Fruit fly (Drosophila melanogaster) whole organism, embryonic: Measurements from ENCODE around the gene Cyp310a1.

Experiments
- CG10267 ChIP-seq: fragments of 200-800 bp; sonication (Bioruptor generic); optimal IDR thresholded peaks from 2 replicates; lab custom pipeline; 2018; ENCODE audit warnings: missing biosample characterization, mild to moderate bottlenecking, missing genetic modification characterization, moderate library complexity
- CG10366 ChIP-seq: fragments of 200-800 bp; sonication (Bioruptor generic); IDR thresholded peaks from 2 replicates; pipeline ENCODE4 v1.3.6; 2022; ENCODE audit warnings: missing biosample characterization, missing genetic modification characterization
- CG10431 ChIP-seq: fragments of 200-800 bp; sonication (Bioruptor generic); optimal IDR thresholded peaks from 3 replicates; lab custom pipeline; 2018; ENCODE audit warnings: missing biosample characterization, mild to moderate bottlenecking, missing genetic modification characterization
- CG11696 ChIP-seq: fragments of 200-800 bp; sonication (Bioruptor generic); IDR thresholded peaks from 2 replicates; pipeline ENCODE4 v1.3.6; 2022; ENCODE audit warnings: missing biosample characterization, missing genetic modification characterization
- CG13624 ChIP-seq: fragments of 200-800 bp; sonication (Bioruptor generic); optimal IDR thresholded peaks from 2 replicates; lab custom pipeline; 2016; ENCODE audit warnings: missing biosample characterization, missing genetic modification characterization
- CG16813 ChIP-seq: fragments of 200-800 bp; sonication (Bioruptor generic); IDR thresholded peaks from 3 replicates; pipeline ENCODE4 v1.3.6; 2022; ENCODE audit warnings: missing biosample characterization, missing genetic modification characterization; ENCODE audit not compliant: partially characterized antibody
- CG17802 ChIP-seq: fragments of 200-800 bp; sonication (Bioruptor generic); optimal IDR thresholded peaks from 2 replicates; lab custom pipeline; 2018; ENCODE audit warnings: missing biosample characterization, mild to moderate bottlenecking, missing genetic modification characterization, moderate library complexity
- CG1832 ChIP-seq: fragments of 200-800 bp; sonication (Bioruptor generic); optimal IDR thresholded peaks from 2 replicates; lab custom pipeline; 2017; ENCODE audit warnings: missing biosample characterization, mild to moderate bottlenecking, missing genetic modification characterization, inconsistent platforms
- CG18619 ChIP-seq: fragments of 200-800 bp; sonication (Bioruptor generic); optimal IDR thresholded peaks from 3 replicates; lab custom pipeline; 2017; ENCODE audit warnings: missing biosample characterization, mild to moderate bottlenecking, missing genetic modification characterization
- CG2202 ChIP-seq: fragments of 200-800 bp; sonication (Bioruptor generic); optimal IDR thresholded peaks from 2 replicates; lab custom pipeline; 2018; ENCODE audit warnings: missing biosample characterization, mild to moderate bottlenecking, missing genetic modification characterization
- CG32772 ChIP-seq: fragments of 200-800 bp; sonication (Bioruptor generic); IDR thresholded peaks from 2 replicates; pipeline ENCODE4 v1.3.6; 2022; ENCODE audit warnings: missing biosample characterization, missing genetic modification characterization
- CG42726 ChIP-seq: fragments of 200-800 bp; sonication (Bioruptor generic); IDR thresholded peaks from 2 replicates; pipeline ENCODE4 v1.3.6; 2022; ENCODE audit warnings: missing biosample characterization, missing genetic modification characterization; ENCODE audit not compliant: partially characterized antibody
- CG7556 ChIP-seq: fragments of 200-800 bp; sonication (Bioruptor generic); optimal IDR thresholded peaks from 2 replicates; lab custom pipeline; 2017; ENCODE audit warnings: missing biosample characterization, mild to moderate bottlenecking, missing genetic modification characterization
- CG7839 ChIP-seq: fragments of 200-800 bp; sonication (Bioruptor generic); optimal IDR thresholded peaks from 3 replicates; lab custom pipeline; 2018; ENCODE audit warnings: missing biosample characterization, mild to moderate bottlenecking, missing genetic modification characterization, moderate library complexity
- CG8290 ChIP-seq, 3 experiments: fragments of 200-800 bp; sonication (Bioruptor generic); optimal IDR thresholded peaks; 2 replicates each; lab custom pipeline; 2016 to 2019; ENCODE audit warnings: missing biosample characterization in 3 of 3, missing genetic modification characterization in 3 of 3, mild to moderate bottlenecking in 2 of 3, moderate library complexity in 1 of 3
- CG8924 ChIP-seq: fragments of 200-800 bp; optimal IDR thresholded peaks from 3 replicates; lab custom pipeline; 2019; ENCODE audit warnings: missing biosample characterization, mild to moderate bottlenecking, missing genetic modification characterization, moderate library complexity
- CG9932 ChIP-seq: fragments of 200-800 bp; sonication (Bioruptor generic); IDR thresholded peaks from 2 replicates; pipeline ENCODE4 v1.3.6; 2022; ENCODE audit warnings: missing biosample characterization, missing genetic modification characterization
- CTCF ChIP-seq: fragments of 200-800 bp; sonication (Bioruptor generic); optimal IDR thresholded peaks from 2 replicates; lab custom pipeline; 2017; ENCODE audit warnings: missing biosample characterization, mild to moderate bottlenecking, missing genetic modification characterization, moderate library complexity
- Camta ChIP-seq: fragments of 200-800 bp; sonication (Bioruptor generic); optimal IDR thresholded peaks from 2 replicates; lab custom pipeline; 2016; ENCODE audit warnings: missing biosample characterization, missing genetic modification characterization
- CoRest ChIP-seq: fragments of 200-800 bp; sonication (Bioruptor generic); optimal IDR thresholded peaks from 3 replicates; lab custom pipeline; 2018; ENCODE audit warnings: missing biosample characterization, mild to moderate bottlenecking, missing genetic modification characterization, moderate library complexity
- E2f2 ChIP-seq: fragments of 200-800 bp; sonication (Bioruptor generic); IDR thresholded peaks from 2 replicates; pipeline ENCODE4 v1.3.6; 2022; ENCODE audit warnings: missing biosample characterization, missing genetic modification characterization
- Ets97D ChIP-seq: fragments of 200-800 bp; sonication (Bioruptor generic); optimal IDR thresholded peaks from 3 replicates; lab custom pipeline; 2016; ENCODE audit warnings: missing biosample characterization, missing genetic modification characterization
- Hr39 ChIP-seq: fragments of >200 bp; optimal IDR thresholded peaks from 2 replicates; lab custom pipeline; 2017
- Lim3 ChIP-seq: fragments of 200-800 bp; sonication (Bioruptor generic); IDR thresholded peaks from 2 replicates; pipeline ENCODE4 v1.3.6; 2022; ENCODE audit warnings: missing biosample characterization, missing genetic modification characterization
- Nf-YC ChIP-seq: fragments of 200-800 bp; optimal IDR thresholded peaks from 3 replicates; lab custom pipeline; 2019; ENCODE audit warnings: missing biosample characterization, mild to moderate bottlenecking, missing genetic modification characterization, moderate library complexity
- PHDP ChIP-seq: fragments of 200-800 bp; sonication (Bioruptor generic); optimal IDR thresholded peaks from 3 replicates; lab custom pipeline; 2018; ENCODE audit warnings: missing biosample characterization, mild to moderate bottlenecking, missing genetic modification characterization, moderate library complexity
- Rfx ChIP-seq: fragments of 200-800 bp; sonication (Bioruptor generic); IDR thresholded peaks from 2 replicates; pipeline ENCODE4 v1.3.6; 2022; ENCODE audit warnings: missing biosample characterization, missing genetic modification characterization
- Sox100B ChIP-seq: fragments of 200-800 bp; sonication (Bioruptor generic); optimal IDR thresholded peaks from 3 replicates; lab custom pipeline; 2018; ENCODE audit warnings: missing biosample characterization, mild to moderate bottlenecking, missing genetic modification characterization
- TFAM ChIP-seq: fragments of 200-800 bp; sonication (Bioruptor generic); optimal IDR thresholded peaks from 2 replicates; lab custom pipeline; 2017; ENCODE audit warnings: missing biosample characterization, missing genetic modification characterization, inconsistent platforms
- cad ChIP-seq: fragments of >200 bp; optimal IDR thresholded peaks from 2 replicates; lab custom pipeline; 2017; ENCODE audit warnings: missing biosample characterization, missing genetic modification characterization
- caup ChIP-seq: fragments of 200-800 bp; sonication (Bioruptor generic); optimal IDR thresholded peaks from 3 replicates; lab custom pipeline; 2017; ENCODE audit warnings: missing biosample characterization, mild to moderate bottlenecking, missing genetic modification characterization, moderate library complexity; ENCODE audit not compliant: severe bottlenecking
- disco-r ChIP-seq: fragments of 200-800 bp; sonication (Bioruptor generic); optimal IDR thresholded peaks from 2 replicates; lab custom pipeline; 2016; ENCODE audit warnings: missing biosample characterization, missing genetic modification characterization
- dmrt11E ChIP-seq: fragments of 200-800 bp; sonication (Bioruptor generic); optimal IDR thresholded peaks from 3 replicates; lab custom pipeline; 2018; ENCODE audit warnings: missing biosample characterization, mild to moderate bottlenecking, missing genetic modification characterization, moderate library complexity
- ewg ChIP-seq: fragments of 200-800 bp; sonication (Bioruptor generic); optimal IDR thresholded peaks from 3 replicates; lab custom pipeline; 2017; ENCODE audit warnings: mild to moderate bottlenecking, missing biosample characterization, missing genetic modification reagents, missing genetic modification characterization
- fd3F ChIP-seq: fragments of 200-800 bp; sonication (Bioruptor generic); optimal IDR thresholded peaks from 2 replicates; lab custom pipeline; 2018; ENCODE audit warnings: missing biosample characterization, mild to moderate bottlenecking, missing genetic modification characterization, moderate library complexity
- fd64A ChIP-seq: fragments of 200-800 bp; sonication (Bioruptor generic); optimal IDR thresholded peaks from 3 replicates; lab custom pipeline; 2018; ENCODE audit warnings: missing biosample characterization, mild to moderate bottlenecking, missing genetic modification characterization
- ftz-f1 ChIP-seq: fragments of 200-800 bp; sonication (Bioruptor generic); optimal IDR thresholded peaks from 2 replicates; lab custom pipeline; 2016; ENCODE audit warnings: missing biosample characterization, missing genetic modification characterization
- fu2 ChIP-seq: fragments of 200-800 bp; sonication (Bioruptor generic); optimal IDR thresholded peaks from 2 replicates; lab custom pipeline; 2016; ENCODE audit warnings: missing biosample characterization, missing genetic modification characterization
- gcm ChIP-seq: fragments of 200-800 bp; sonication (Bioruptor generic); optimal IDR thresholded peaks from 2 replicates; lab custom pipeline; 2019; ENCODE audit warnings: missing biosample characterization, mild to moderate bottlenecking, missing genetic modification characterization, moderate library complexity
- gfzf ChIP-seq: fragments of 200-800 bp; sonication (Bioruptor generic); optimal IDR thresholded peaks from 2 replicates; lab custom pipeline; 2016; ENCODE audit warnings: missing biosample characterization, mild to moderate bottlenecking, missing genetic modification characterization, moderate library complexity
- grn ChIP-seq: fragments of 200-800 bp; sonication (Bioruptor generic); optimal IDR thresholded peaks from 3 replicates; lab custom pipeline; 2017; ENCODE audit warnings: missing biosample characterization, missing genetic modification characterization
- knrl ChIP-seq: fragments of 200-800 bp; sonication (Bioruptor generic); IDR thresholded peaks from 3 replicates; pipeline ENCODE4 v1.3.6; 2022; ENCODE audit warnings: missing biosample characterization, missing genetic modification characterization; ENCODE audit not compliant: partially characterized antibody
- pb ChIP-seq: fragments of 200-800 bp; sonication (Bioruptor generic); optimal IDR thresholded peaks from 3 replicates; lab custom pipeline; 2016; ENCODE audit warnings: missing biosample characterization, missing genetic modification characterization
- pfk ChIP-seq: fragments of 200-800 bp; sonication (Bioruptor generic); optimal IDR thresholded peaks from 2 replicates; lab custom pipeline; 2018; ENCODE audit warnings: missing biosample characterization, mild to moderate bottlenecking, missing genetic modification characterization, moderate library complexity
- rib ChIP-seq: fragments of 200-800 bp; sonication (Bioruptor generic); IDR thresholded peaks from 2 replicates; pipeline ENCODE4 v1.3.6; 2022; ENCODE audit warnings: missing biosample characterization, missing genetic modification characterization
- row ChIP-seq: fragments of 200-800 bp; sonication (Bioruptor generic); IDR thresholded peaks from 3 replicates; pipeline ENCODE4 v1.3.6; 2022; ENCODE audit warnings: missing biosample characterization, missing genetic modification characterization
- slou ChIP-seq: fragments of 200-800 bp; sonication (Bioruptor generic); optimal IDR thresholded peaks from 3 replicates; lab custom pipeline; 2016; ENCODE audit warnings: missing biosample characterization, missing genetic modification characterization
- zfh1 ChIP-seq: fragments of 200-800 bp; sonication (Bioruptor generic); IDR thresholded peaks from 3 replicates; pipeline ENCODE4 v1.3.6; 2022; ENCODE audit warnings: missing biosample characterization, missing genetic modification characterization

The Cyp310a1 gene

DNA sequence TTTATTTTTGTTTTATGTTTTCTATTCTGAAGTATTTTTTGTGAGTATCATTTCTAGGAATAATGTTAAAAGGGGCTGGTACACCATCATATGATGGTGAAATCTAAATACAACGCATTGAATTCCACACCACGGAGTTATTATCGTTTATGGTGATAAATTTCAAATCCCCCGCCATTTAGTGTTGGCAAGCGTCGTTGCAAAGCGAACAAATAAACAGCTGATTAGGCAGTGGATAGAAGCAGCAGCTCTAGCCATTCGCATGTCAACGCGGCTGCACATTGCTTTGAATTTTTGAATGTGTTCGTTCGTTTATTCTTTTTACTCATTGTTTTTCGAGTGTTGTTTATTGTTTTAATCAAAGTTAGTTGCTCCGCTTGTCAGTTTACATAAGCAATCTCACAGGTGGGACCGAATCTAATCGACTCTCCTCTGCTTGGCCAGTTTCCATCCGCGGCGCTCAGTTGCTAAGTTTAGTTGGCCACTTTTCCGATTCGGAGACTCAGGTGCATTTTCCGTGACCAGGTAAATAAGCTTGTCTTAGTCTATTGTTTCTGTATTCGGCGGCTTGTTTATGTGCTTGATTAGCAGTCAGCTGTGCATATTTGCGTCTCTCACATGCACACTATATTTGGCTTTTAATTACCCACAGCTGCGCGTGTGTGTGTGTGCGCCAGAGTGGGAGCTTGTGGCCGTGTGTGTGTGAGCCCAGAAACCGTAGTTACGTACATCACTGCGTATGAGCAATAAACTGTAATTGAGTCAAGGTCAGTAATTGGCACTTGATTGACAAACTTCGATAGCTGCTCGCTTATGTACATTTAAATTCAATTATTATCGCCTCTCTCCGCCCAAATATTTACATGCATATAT is 24.4 kb upstream of the Cyp310a1 start, which contains the start of the genes Mst36Fa and CG31751 (continued):
- peak; percentile 77 for TF ChIP-seq PHDP (tag; lab: Kevin White, UChicago)
- TF ChIP-seq Nf-YC (tag; lab: Kevin White, UChicago): no peak
- no peak for TF ChIP-seq CG42726 (GFP tag; lab: Robert Waterston, UW)
- TF ChIP-seq E2f2 (GFP tag; lab: Robert Waterston, UW): peak; percentile 98
- TF ChIP-seq pfk (GFP tag; lab: Kevin White, UChicago): peak; percentile 53
- TF ChIP-seq pb (GFP tag; lab: Kevin White, UChicago): peak; percentile 78
- peak; percentile 64 for TF ChIP-seq ewg (GFP tag; lab: Kevin White, UChicago)
- no peak for TF ChIP-seq cad (GFP tag; lab: Kevin White, UChicago)
- TF ChIP-seq gfzf: peak; percentile 54
- TF ChIP-seq disco-r: peak; percentile 77
- peak; percentile 90 for TF ChIP-seq CG10267 (tag; lab: Kevin White, UChicago)
- TF ChIP-seq CG2202 (tag; lab: Kevin White, UChicago): peak; percentile 62
- TF ChIP-seq CG17802 (tag; lab: Kevin White, UChicago): peak; percentile 29
- peak; percentile 39 for TF ChIP-seq slou (GFP tag; lab: Kevin White, UChicago)
- TF ChIP-seq Ets97D (GFP tag; lab: Kevin White, UChicago): peak; percentile 42
- peak; percentile 55; the same call in 1 of the 2 replicates for TF ChIP-seq CG11696 (GFP tag; lab: Robert Waterston, UW)
- TF ChIP-seq CTCF (GFP tag; lab: Kevin White, UChicago): peak; percentile 36
- no peak for TF ChIP-seq Hr39 (lab: Kevin White, UChicago)
- no peak for TF ChIP-seq Lim3 (GFP tag; lab: Robert Waterston, UW)
- TF ChIP-seq CG13624 (GFP tag; lab: Kevin White, UChicago): peak; percentile 75
- peak; percentile 88 for TF ChIP-seq CG7556 (GFP tag; lab: Kevin White, UChicago)
- peak; percentile 81 for TF ChIP-seq Rfx (GFP tag; lab: Robert Waterston, UW)
- peak; percentile 61 for TF ChIP-seq gcm
- 0 out of 3 replicates have a peak, but pooled peaks have one; percentile 39 for TF ChIP-seq knrl (GFP tag; lab: Robert Waterston, UW)
- peak; percentile 75 for TF ChIP-seq CG8924 (tag; lab: Kevin White, UChicago)
- peak; percentile 84 for TF ChIP-seq Camta (GFP tag; lab: Kevin White, UChicago)
- no peak for TF ChIP-seq CG16813 (GFP tag; lab: Robert Waterston, UW)
- TF ChIP-seq CG32772 (GFP tag; lab: Robert Waterston, UW): peak; percentile 40; the same call in 1 of the 2 replicates
- TF ChIP-seq ftz-f1 (GFP tag; lab: Kevin White, UChicago): peak; percentile 72
- TF ChIP-seq CG9932 (GFP tag; lab: Robert Waterston, UW): peak; percentile 32; the same call in 1 of the 2 replicates
- peak; percentile 43 for TF ChIP-seq fu2
- TF ChIP-seq CG7839 (tag; lab: Kevin White, UChicago): peak; percentile 45
- peak; percentile 67; the same call in 1 of the 2 replicates for TF ChIP-seq rib (GFP tag; lab: Robert Waterston, UW)
- TF ChIP-seq caup: peak; percentile 94
- TF ChIP-seq Sox100B (GFP tag; lab: Kevin White, UChicago): peak; percentile 86
- peak; percentile 88 for TF ChIP-seq fd3F (GFP tag; lab: Kevin White, UChicago)
- TF ChIP-seq CoRest (tag; lab: Kevin White, UChicago): peak; percentile 66
- peak; percentile 55; the same call in 1 of the 3 replicates for TF ChIP-seq zfh1 (GFP tag; lab: Robert Waterston, UW)
- peak; percentile 28; the same call in 1 of the 2 replicates for TF ChIP-seq CG10366 (GFP tag; lab: Robert Waterston, UW)
- TF ChIP-seq CG8290 (GFP tag; optimal IDR thresholded peaks at IDR 0.05; lab: Kevin White, UChicago): peak; percentile 45
- peak in 1 of 2 experiments; percentile 97 for TF ChIP-seq CG8290 (tag; optimal IDR thresholded peaks at IDR 0.05; lab: Kevin White, UChicago)
- TF ChIP-seq fd64A (GFP tag; lab: Kevin White, UChicago): peak; percentile 88
- no peak for TF ChIP-seq TFAM (GFP tag; lab: Kevin White, UChicago)
- peak; percentile 42; the same call in 1 of the 3 replicates for TF ChIP-seq row
- no peak for TF ChIP-seq dmrt11E (tag; lab: Kevin White, UChicago)
- TF ChIP-seq grn: peak; percentile 86
- peak; percentile 85 for TF ChIP-seq CG18619 (GFP tag; lab: Kevin White, UChicago)
- TF ChIP-seq CG10431: peak; percentile 82
- TF ChIP-seq CG1832 (GFP tag; lab: Kevin White, UChicago): no peak
